Fruit fly (Drosophila melanogaster): ENCODE measurements around the gene Rheb.

DNA sequence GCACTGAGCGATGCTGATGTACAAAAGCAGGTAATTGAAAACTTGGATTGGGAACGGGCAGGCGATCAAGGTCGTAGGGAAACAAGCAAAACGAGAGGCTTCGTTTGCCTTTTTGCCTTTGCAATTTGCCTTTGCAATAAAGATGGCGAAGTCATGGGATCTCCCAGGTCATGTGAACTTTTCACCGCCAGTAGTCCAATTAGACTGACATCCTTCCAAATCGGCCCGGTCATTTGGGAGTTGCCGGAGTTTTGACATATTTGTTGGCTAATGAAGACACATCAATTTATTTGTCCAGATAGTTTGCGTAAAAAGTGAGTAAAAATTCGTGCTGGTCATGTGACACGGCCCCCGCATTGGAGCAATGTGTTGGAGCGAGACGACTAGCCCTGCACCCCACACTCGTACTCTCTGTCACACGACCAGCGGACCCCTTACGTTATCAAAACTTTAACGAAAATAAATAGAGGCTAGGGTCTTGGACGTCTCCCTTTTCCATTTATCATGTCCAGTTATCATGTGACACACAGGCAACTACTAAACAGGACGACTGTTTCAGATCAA is 23.4 kb downstream of the Rheb start:
- no peak for TF ChIP-seq nmo (GFP tag; optimal IDR thresholded peaks at IDR 0.05)
- no peak for TF ChIP-seq Dp (GFP tag; optimal IDR thresholded peaks at IDR 0.05)
- TF ChIP-seq rib (GFP tag; IDR thresholded peaks at IDR 0.05): no peak
- no peak for TF ChIP-seq Mes4 (GFP tag; optimal IDR thresholded peaks at IDR 0.05)
- TF ChIP-seq tll (GFP tag; optimal IDR thresholded peaks at IDR 0.05): no peak
